Worm (Caenorhabditis elegans): ENCODE results near the gene Y53C12B.7.

Gene Y53C12B.7

DNA sequence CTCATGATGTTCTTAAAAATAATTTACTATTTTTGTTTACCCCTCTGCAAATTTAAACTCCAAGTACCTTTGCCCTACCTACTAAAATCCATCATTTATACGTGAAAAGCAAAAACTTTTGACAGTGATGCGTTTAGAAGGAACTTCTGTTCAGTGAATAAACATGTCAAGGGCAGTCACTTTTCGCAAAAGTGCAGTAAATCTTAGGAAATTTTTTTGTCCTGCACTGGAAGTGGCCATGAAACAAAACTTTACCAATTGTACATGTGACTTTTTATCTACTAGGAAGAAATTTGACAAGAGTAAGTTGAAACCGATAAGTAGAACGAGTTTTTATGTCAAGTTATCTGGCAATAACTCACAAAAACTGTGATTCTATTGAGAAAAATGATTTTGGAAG lies 33.2 kb upstream of the Y53C12B.7 start:
- peak in 1 of 2 experiments; percentile 7 for TF ChIP-seq lsy-2 (tag; optimal IDR thresholded peaks at IDR 0.05)
- TF ChIP-seq sma-9 (GFP tag; optimal IDR thresholded peaks at IDR 0.05) = peak; percentile 36
- no peak for TF ChIP-seq sma-9 (tag; optimal IDR thresholded peaks at IDR 0.05)
- no peak for TF ChIP-seq ceh-16 (tag; optimal IDR thresholded peaks at IDR 0.05)
- no peak for TF ChIP-seq zag-1 (tag; optimal IDR thresholded peaks at IDR 0.05)
- TF ChIP-seq skn-1 (tag; optimal IDR thresholded peaks at IDR 0.05) = no peak
- TF ChIP-seq nhr-21 (tag; optimal IDR thresholded peaks at IDR 0.05) = peak; percentile 1

DNA sequence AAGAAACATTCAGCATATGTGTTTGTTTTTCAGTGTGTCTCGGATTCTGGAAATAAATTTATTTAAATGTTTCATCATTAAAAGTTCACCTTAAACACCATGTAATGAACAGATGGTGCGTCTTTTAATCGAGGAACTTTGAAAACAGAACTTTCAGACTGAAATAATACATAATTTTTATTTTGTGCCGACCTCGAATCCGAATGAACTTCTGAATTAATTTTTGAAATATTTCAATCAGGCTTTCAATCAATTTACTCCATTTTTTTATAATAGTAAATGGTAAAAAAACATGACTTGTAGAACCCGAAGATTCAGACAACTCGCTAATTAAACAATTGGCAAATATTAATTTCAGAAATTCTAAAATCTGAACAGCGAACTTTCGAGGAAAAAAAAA lies 29.3 kb upstream of the Y53C12B.7 start, which contains the start of gene T10B9.14:
Gene T10B9.14 (minus strand): TSS at position 101 of the 400 bp plus-strand sequence.
- TF ChIP-seq nhr-237 (tag; optimal IDR thresholded peaks at IDR 0.05) = no peak
- no peak for TF ChIP-seq F13H6.1 (tag; optimal IDR thresholded peaks at IDR 0.05)
- no peak for TF ChIP-seq mdl-1 (tag; optimal IDR thresholded peaks at IDR 0.05)
- TF ChIP-seq blmp-1 (tag; optimal IDR thresholded peaks at IDR 0.05; ENCODE audit: insufficient read depth) = no peak
- TF ChIP-seq nhr-21 (tag; optimal IDR thresholded peaks at IDR 0.05) = no peak
- TF ChIP-seq dmd-4 (tag; optimal IDR thresholded peaks at IDR 0.05) = no peak
- no peak for TF ChIP-seq sma-3 (GFP tag; optimal IDR thresholded peaks at IDR 0.05)
- no peak for TF ChIP-seq ZK546.5 (tag; optimal IDR thresholded peaks at IDR 0.05)
- TF ChIP-seq nhr-12 (tag; optimal IDR thresholded peaks at IDR 0.05) = no peak
- no peak for TF ChIP-seq ama-1 (optimal IDR thresholded peaks at IDR 0.05)
- TF ChIP-seq nhr-6 (tag; optimal IDR thresholded peaks at IDR 0.05) = no peak

DNA sequence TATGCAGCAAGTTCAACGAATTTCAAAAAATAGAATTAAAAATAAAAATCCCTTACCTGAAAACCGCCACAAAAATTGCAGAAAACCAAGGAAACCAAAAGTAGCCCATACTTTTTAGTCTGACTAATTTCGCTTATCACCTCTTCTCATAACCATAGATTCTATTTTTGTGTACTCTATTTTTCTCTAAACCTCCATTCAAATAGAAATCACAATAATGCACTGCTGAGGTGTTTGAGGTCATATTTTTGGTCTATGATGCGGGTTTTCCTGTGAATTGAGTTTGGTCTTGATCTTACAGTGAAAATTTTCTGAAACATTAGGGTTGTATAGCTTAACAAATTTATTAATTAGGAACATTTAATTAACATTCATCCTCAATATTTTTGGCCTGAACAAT lies 28.8 kb upstream of the Y53C12B.7 start, which contains the start of gene cyp-13A1:
Gene cyp-13A1 (minus strand): TSS at position 156 of the 400 bp plus-strand sequence.
- TF ChIP-seq sma-9 (GFP tag; optimal IDR thresholded peaks at IDR 0.05) (peak; percentile 54), sma-9 (tag; optimal IDR thresholded peaks at IDR 0.05) (no peak), crh-2 (tag; optimal IDR thresholded peaks at IDR 0.05) (peak; percentile 13), unc-39 (tag; optimal IDR thresholded peaks at IDR 0.05) (no peak), fos-1 (tag; optimal IDR thresholded peaks at IDR 0.05) (peak; percentile 77)

ce11 chrII:9778495-9778894 lies 25.5 kb upstream of the Y53C12B.7 start:
- TF ChIP-seq Y55F3AM.14 (GFP tag; optimal IDR thresholded peaks at IDR 0.05) (no peak), nhr-25 (tag; optimal IDR thresholded peaks at IDR 0.05) (no peak), egl-27 (tag; optimal IDR thresholded peaks at IDR 0.05) (no peak), alr-1 (tag; optimal IDR thresholded peaks at IDR 0.05) (no peak), ceh-16 (tag; optimal IDR thresholded peaks at IDR 0.05) (no peak), nhr-23 (tag; optimal IDR thresholded peaks at IDR 0.05) (no peak), lin-11 (tag; optimal IDR thresholded peaks at IDR 0.05) (no peak), dmd-4 (tag; optimal IDR thresholded peaks at IDR 0.05) (no peak)

ce11 chrII:9775790-9776189 lies 22.8 kb upstream of the Y53C12B.7 start, which contains the start of gene T10B9.9:
Gene T10B9.9 (minus strand): TSS chrII:9775890.
- TF ChIP-seq ceh-82 (tag; optimal IDR thresholded peaks at IDR 0.05) = no peak

ce11 chrII:9774653-9775052 lies 21.6 kb upstream of the Y53C12B.7 start:
- peak; percentile 41 for TF ChIP-seq unc-55 (GFP tag; optimal IDR thresholded peaks at IDR 0.05)
- TF ChIP-seq peb-1 (tag; optimal IDR thresholded peaks at IDR 0.05) = no peak
- TF ChIP-seq ceh-82 (tag; optimal IDR thresholded peaks at IDR 0.05) = no peak
- TF ChIP-seq dmd-4 (tag; optimal IDR thresholded peaks at IDR 0.05) = no peak
- peak; percentile 3 for TF ChIP-seq R02D3.7 (tag; optimal IDR thresholded peaks at IDR 0.05)
- no peak for TF ChIP-seq mdl-1 (tag; optimal IDR thresholded peaks at IDR 0.05)
- no peak for TF ChIP-seq alr-1 (tag; optimal IDR thresholded peaks at IDR 0.05)
- TF ChIP-seq nhr-77 (tag; optimal IDR thresholded peaks at IDR 0.05) = no peak
- peak; percentile 67 for TF ChIP-seq nhr-21 (tag; optimal IDR thresholded peaks at IDR 0.05)
- no peak for TF ChIP-seq elt-1 (tag; optimal IDR thresholded peaks at IDR 0.05)
- TF ChIP-seq nhr-6 (tag; optimal IDR thresholded peaks at IDR 0.05) = no peak
- TF ChIP-seq snpc-4 (tag; optimal IDR thresholded peaks at IDR 0.05) = peak; percentile 29
- peak; percentile 27 for TF ChIP-seq mab-5 (tag; optimal IDR thresholded peaks at IDR 0.05)
- TF ChIP-seq nhr-129 (tag; optimal IDR thresholded peaks at IDR 0.05) = peak; percentile 43
- no peak for TF ChIP-seq unc-62 (GFP tag; optimal IDR thresholded peaks at IDR 0.05)
- TF ChIP-seq lin-13 (GFP tag; optimal IDR thresholded peaks at IDR 0.05) = peak; percentile 52
- TF ChIP-seq gmeb-1 (tag; optimal IDR thresholded peaks at IDR 0.05) = peak; percentile 45
- peak; percentile 52 for TF ChIP-seq fos-1 (tag; optimal IDR thresholded peaks at IDR 0.05)
- TF ChIP-seq Y55F3AM.14 (GFP tag; optimal IDR thresholded peaks at IDR 0.05) = peak; percentile 60
- TF ChIP-seq C34F6.9 (tag; optimal IDR thresholded peaks at IDR 0.05) = peak; percentile 4
- TF ChIP-seq aly-2 (tag; optimal IDR thresholded peaks at IDR 0.05) = no peak
- no peak for TF ChIP-seq lin-39 (tag; optimal IDR thresholded peaks at IDR 0.05)
- no peak for TF ChIP-seq ztf-1 (GFP tag; conservative IDR thresholded peaks at IDR 0.05)
- TF ChIP-seq lsy-2 (tag; optimal IDR thresholded peaks at IDR 0.05) = peak; percentile 32 to 43
- TF ChIP-seq elt-3 (tag; optimal IDR thresholded peaks at IDR 0.05) = no peak
- peak; percentile 47 for TF ChIP-seq sem-4 (tag; optimal IDR thresholded peaks at IDR 0.05)
- TF ChIP-seq sma-3 (GFP tag; optimal IDR thresholded peaks at IDR 0.05) = peak; percentile 82
- TF ChIP-seq zag-1 (tag; optimal IDR thresholded peaks at IDR 0.05) = no peak
- TF ChIP-seq nhr-23 (tag; optimal IDR thresholded peaks at IDR 0.05) = no peak
